Fruit fly (Drosophila melanogaster) whole organism: Measurements from ENCODE around the gene Aef1.

ENCODE experiments used
- CG8478 ChIP-seq: fragments of >200 bp; optimal IDR thresholded peaks from 2 replicates; lab custom pipeline; 2018; ENCODE audit warnings: inconsistent platforms
- EcR ChIP-seq, 2 experiments: fragments of >200 bp; optimal IDR thresholded peaks; 2 replicates each; lab custom pipeline; 2017; ENCODE audit warnings: missing biosample characterization in 2 of 2, missing genetic modification characterization in 2 of 2, missing genetic modification reagents in 2 of 2
- pan ChIP-seq: fragments of >200 bp; optimal IDR thresholded peaks from 2 replicates; lab custom pipeline; 2017
- psq ChIP-seq: fragments of >200 bp; optimal IDR thresholded peaks from 2 replicates; lab custom pipeline; 2017
- usp ChIP-seq: fragments of >200 bp; optimal IDR thresholded peaks from 2 replicates; lab custom pipeline; 2017; ENCODE audit warnings: missing biosample characterization, missing genetic modification characterization, mixed read lengths

dm6 chr3L:21450486-21450885 is 17.3 kb downstream of the Aef1 start:
- TF ChIP-seq usp (GFP tag; lab: Kevin White, UChicago) (no peak), CG8478 (lab: Kevin White, UChicago) (no peak), psq (no peak), pan (no peak), EcR (GFP tag; optimal IDR thresholded peaks at IDR 0.05; lab: Kevin White, UChicago) (no peak)
